Worm (Caenorhabditis elegans): ENCODE measurements around the gene ric-7.

The ric-7 gene

DNA sequence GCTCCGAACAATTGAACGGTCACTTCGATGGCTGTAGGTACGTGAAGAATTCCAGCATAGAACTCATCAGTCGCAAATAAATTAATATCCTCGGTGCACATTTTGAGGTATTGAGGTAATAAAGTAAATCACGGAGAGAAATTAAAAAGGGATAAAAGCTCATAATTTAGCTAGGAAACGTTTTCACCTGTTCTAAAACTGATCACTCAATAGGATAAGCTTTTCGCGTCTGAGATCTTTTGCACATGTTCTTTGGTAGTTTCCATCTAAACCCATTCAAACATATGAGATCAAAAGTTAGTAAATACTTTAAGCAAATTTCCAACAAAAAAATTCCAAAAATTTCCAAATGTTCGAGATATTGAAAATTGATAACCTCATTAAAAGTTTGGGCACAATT is 11.8 kb upstream of the ric-7 start, which contains the start of gene srh-308 (continued):
- TF ChIP-seq aptf-3 (GFP tag; IDR thresholded peaks at IDR 0.05) (no peak), bed-2 (GFP tag; IDR thresholded peaks at IDR 0.05) (no peak), ets-4 (GFP tag; optimal IDR thresholded peaks at IDR 0.05) (no peak), mcd-1 (GFP tag; IDR thresholded peaks at IDR 0.05) (no peak)

DNA sequence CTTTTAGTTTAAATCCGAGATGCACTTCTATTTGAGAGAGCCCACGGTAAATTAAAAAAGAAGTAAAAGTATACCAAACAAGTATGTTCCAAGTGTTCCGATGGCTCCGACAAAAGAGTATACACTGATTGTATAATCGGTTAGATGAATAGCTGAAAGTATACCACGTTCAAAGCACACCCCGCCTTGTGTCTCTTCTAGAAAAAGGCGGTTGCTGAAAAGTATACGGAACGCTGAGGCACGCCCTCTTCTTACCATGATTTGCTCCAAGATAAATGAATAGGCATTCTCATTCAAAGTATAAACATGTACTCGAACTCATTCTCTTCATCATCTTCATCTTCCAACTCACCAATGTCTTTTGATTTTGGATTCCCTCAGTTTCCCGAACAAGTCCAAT is 8.7 kb upstream of the ric-7 start, which contains the start of gene end-3:
TSS of gene end-3 (plus strand) at position 301 of the 400 bp plus-strand sequence.
- TF ChIP-seq tbx-9 (tag; optimal IDR thresholded peaks at IDR 0.05; ENCODE audit: borderline replicate concordance) (no peak), C17E4.6 (GFP tag; IDR thresholded peaks at IDR 0.05) (no peak), ztf-3 (GFP tag; optimal IDR thresholded peaks at IDR 0.05) (no peak), hrde-1 (tag; optimal IDR thresholded peaks at IDR 0.05; ENCODE audit: borderline replicate concordance) (no peak), nfyb-1 (GFP tag; IDR thresholded peaks at IDR 0.05) (no peak), lin-54 (GFP tag; optimal IDR thresholded peaks at IDR 0.05) (no peak), F55B11.4 (tag; optimal IDR thresholded peaks at IDR 0.05; ENCODE audit: borderline replicate concordance, insufficient read depth) (no peak), F57C9.4 (tag; optimal IDR thresholded peaks at IDR 0.05) (no peak), unc-130 (GFP tag; optimal IDR thresholded peaks at IDR 0.05) (no peak), ceh-40 (GFP tag; IDR thresholded peaks at IDR 0.05) (no peak)

DNA sequence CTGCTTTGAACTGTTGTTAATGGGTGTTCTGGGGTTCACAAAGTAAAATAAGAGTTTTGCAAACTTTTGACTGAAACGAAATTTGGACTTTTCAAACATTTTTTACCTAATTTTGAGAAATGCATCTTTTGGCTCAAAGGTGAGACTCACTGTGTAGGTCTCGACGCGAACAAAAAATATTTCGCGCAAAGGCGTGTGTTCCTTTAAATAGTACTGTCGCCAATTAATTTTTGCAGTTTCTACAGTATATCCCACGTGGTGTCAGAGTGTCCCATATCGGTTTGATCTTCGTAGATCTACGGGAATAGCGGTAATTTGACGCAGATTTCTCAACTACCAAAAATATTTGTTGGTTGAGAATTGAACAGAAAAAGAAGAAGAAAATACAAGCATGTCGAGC is 7.9 kb upstream of the ric-7 start:
- no peak for TF ChIP-seq Y53G8AR.9 (GFP tag; conservative IDR thresholded peaks at IDR 0.05)
- 0 out of 2 replicates have a peak, but pooled peaks have one; percentile 11 for TF ChIP-seq ceh-100 (GFP tag; IDR thresholded peaks at IDR 0.05)
- 0 out of 2 replicates have a peak, but pooled peaks have one; percentile 53 for TF ChIP-seq ceh-40 (GFP tag; IDR thresholded peaks at IDR 0.05)
- TF ChIP-seq ceh-27 (GFP tag; optimal IDR thresholded peaks at IDR 0.05): no peak
- peak; percentile 19 for TF ChIP-seq lin-54 (GFP tag; optimal IDR thresholded peaks at IDR 0.05)
- peak; percentile 35 for TF ChIP-seq F33H1.4 (GFP tag; IDR thresholded peaks at IDR 0.05)
- TF ChIP-seq madf-8 (GFP tag; conservative IDR thresholded peaks at IDR 0.05): no peak
- TF ChIP-seq Y53F4B.3 (GFP tag; IDR thresholded peaks at IDR 0.05): no peak
- no peak for TF ChIP-seq snpc-4 (GFP tag; optimal IDR thresholded peaks at IDR 0.05)
- peak in 2 of 4 experiments; percentile 10 to 13 for TF ChIP-seq snpc-4 (tag; optimal IDR thresholded peaks at IDR 0.05)
- no peak for TF ChIP-seq mel-28 (tag; optimal IDR thresholded peaks at IDR 0.05; ENCODE audit: borderline replicate concordance)
- TF ChIP-seq hsf-1 (GFP tag; IDR thresholded peaks at IDR 0.05): 0 out of 2 replicates have a peak, but pooled peaks have one; percentile 30
- TF ChIP-seq efl-1 (GFP tag; optimal IDR thresholded peaks at IDR 0.05): peak; percentile 22
- TF ChIP-seq tbp1 (GFP tag; optimal IDR thresholded peaks at IDR 0.05): no peak
- TF ChIP-seq lsl-1 (GFP tag; optimal IDR thresholded peaks at IDR 0.05): peak; percentile 42
- TF ChIP-seq nhr-27 (tag; optimal IDR thresholded peaks at IDR 0.05): no peak
- no peak for TF ChIP-seq egl-18 (GFP tag; IDR thresholded peaks at IDR 0.05)
- TF ChIP-seq ztf-6 (GFP tag; IDR thresholded peaks at IDR 0.05): no peak
- peak; percentile 39 for TF ChIP-seq repo-1 (tag; optimal IDR thresholded peaks at IDR 0.05)
- peak; percentile 37 for TF ChIP-seq athp-1 (tag; optimal IDR thresholded peaks at IDR 0.05)

DNA sequence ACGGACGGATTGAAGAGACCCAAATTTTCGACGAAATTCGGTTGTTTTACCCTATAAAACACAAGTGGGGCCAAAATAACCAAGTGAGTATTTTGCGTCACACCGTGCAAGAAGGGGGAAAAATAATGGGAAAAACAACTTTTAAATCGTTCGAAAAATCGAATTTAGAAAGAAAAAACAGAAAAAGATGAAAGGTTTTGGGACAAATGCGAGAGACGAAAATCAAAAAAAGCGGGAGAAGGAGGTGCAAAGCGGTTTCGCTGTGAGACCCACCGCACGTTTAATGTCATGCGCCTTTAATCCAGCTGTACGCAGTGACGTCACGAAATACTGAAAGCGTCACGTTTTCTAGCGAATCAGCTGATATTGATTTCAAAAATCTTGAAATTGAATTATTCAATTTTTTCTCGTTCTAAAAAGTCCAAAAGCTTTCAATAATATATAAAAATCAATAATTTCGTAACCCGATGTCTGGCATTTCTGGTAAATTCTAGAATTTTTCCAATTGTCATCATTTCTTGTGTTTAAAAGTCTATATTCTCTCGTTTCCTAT is 6.4 kb upstream of the ric-7 start, which contains the start of the genes ddx-17 and aip-1:
TSS of gene ddx-17 (minus strand) at position 51 of the 553 bp plus-strand sequence.
TSS of gene aip-1 (plus strand) at position 332 of the 553 bp plus-strand sequence.
- no peak for TF ChIP-seq nhr-120 (GFP tag; IDR thresholded peaks at IDR 0.05)
- peak; percentile 74 for TF ChIP-seq rcor-1 (GFP tag; IDR thresholded peaks at IDR 0.05)
- TF ChIP-seq sdz-38 (tag; optimal IDR thresholded peaks at IDR 0.05): no peak
- TF ChIP-seq tbx-9 (tag; optimal IDR thresholded peaks at IDR 0.05; ENCODE audit: borderline replicate concordance): no peak
- TF ChIP-seq hlh-12 (tag; optimal IDR thresholded peaks at IDR 0.05): no peak
- no peak for TF ChIP-seq F57A8.1 (GFP tag; optimal IDR thresholded peaks at IDR 0.05)
- TF ChIP-seq Y95B8A.8 (GFP tag; IDR thresholded peaks at IDR 0.05): peak; percentile 25; the same call in 1 of the 2 replicates
- peak; percentile 57 for TF ChIP-seq dpl-1 (GFP tag; optimal IDR thresholded peaks at IDR 0.05)
- TF ChIP-seq ztf-22 (GFP tag; optimal IDR thresholded peaks at IDR 0.05): no peak
- TF ChIP-seq B0261.1 (tag; optimal IDR thresholded peaks at IDR 0.05): no peak
- no peak for TF ChIP-seq unc-130 (GFP tag; optimal IDR thresholded peaks at IDR 0.05)
- TF ChIP-seq Y53F4B.3 (GFP tag; IDR thresholded peaks at IDR 0.05): no peak
- TF ChIP-seq let-607 (tag; optimal IDR thresholded peaks at IDR 0.05): peak in 1 of 2 experiments; percentile 21
- no peak for TF ChIP-seq lag-1 (GFP tag; IDR thresholded peaks at IDR 0.05)
- TF ChIP-seq F10E7.11 (tag; optimal IDR thresholded peaks at IDR 0.05): no peak
- TF ChIP-seq ztf-28 (GFP tag; IDR thresholded peaks at IDR 0.05): no peak

Measured in whole organism, young adult.